Worm (Caenorhabditis elegans) whole organism, L2 larva: ENCODE measurements around the gene F58F12.1.

Experiments
- egl-27 ChIP-seq: sonication (generic microtip); optimal IDR thresholded peaks from 3 replicates; lab custom pipeline; 2017; ENCODE audit warnings: missing biosample characterization, missing genetic modification reagents, missing genetic modification characterization
- lin-13 ChIP-seq: fragments of 150-350 bp; optimal IDR thresholded peaks from 2 replicates; lab custom pipeline; 2014; ENCODE audit warnings: missing biosample characterization, missing genetic modification reagents, missing genetic modification characterization
- lin-39 ChIP-seq: fragments of 150-350 bp; optimal IDR thresholded peaks from 2 replicates; lab custom pipeline; 2014; ENCODE audit warnings: missing biosample characterization, missing genetic modification reagents, missing genetic modification characterization
- zag-1 ChIP-seq: fragments of 150-350 bp; optimal IDR thresholded peaks from 2 replicates; lab custom pipeline; 2014; ENCODE audit warnings: missing biosample characterization, missing genetic modification characterization
- ztf-11 ChIP-seq: sonication (generic microtip); optimal IDR thresholded peaks from 2 replicates; lab custom pipeline; 2017; ENCODE audit warnings: missing biosample characterization, missing genetic modification characterization

ce11 chrII:6347341-6348118, 35.9 kb upstream of the F58F12.1 start, which contains the start of gene lgg-1:
- peak; percentile 71 for TF ChIP-seq zag-1
- peak; percentile 45 for TF ChIP-seq egl-27 (tag; lab: Kevin White, UChicago)
- no peak for TF ChIP-seq lin-39 (tag; lab: Kevin White, UChicago)
- peak; percentile 15 for TF ChIP-seq lin-13 (GFP tag; lab: Kevin White, UChicago)
- no peak for TF ChIP-seq ztf-11
